Fruit fly (Drosophila melanogaster) whole organism, prepupa: ENCODE measurements around the gene Tbcd.

Experiments used
- CG15336 ChIP-seq: fragments of 200-800 bp; sonication (Bioruptor generic); IDR thresholded peaks from 2 replicates; pipeline ENCODE4 v1.3.6; 2022; ENCODE audit warnings: missing biosample characterization, missing genetic modification characterization
- CG3032 ChIP-seq: fragments of 200-800 bp; optimal IDR thresholded peaks from 2 replicates; lab custom pipeline; 2019; ENCODE audit warnings: missing biosample characterization, mild to moderate bottlenecking, missing genetic modification characterization, moderate library complexity
- CG8119 ChIP-seq: fragments of 200-800 bp; sonication (Bioruptor generic); IDR thresholded peaks from 3 replicates; pipeline ENCODE4 v1.3.6; 2022; ENCODE audit warnings: missing biosample characterization, missing genetic modification characterization
- Gug ChIP-seq: fragments of 200-800 bp; sonication (Bioruptor generic); IDR thresholded peaks from 2 replicates; pipeline ENCODE4 v1.3.6; 2022; ENCODE audit warnings: missing biosample characterization, missing genetic modification characterization
- Hr39 ChIP-seq: fragments of 200-800 bp; sonication (Bioruptor generic); optimal IDR thresholded peaks from 2 replicates; lab custom pipeline; 2016; ENCODE audit warnings: missing biosample characterization, missing genetic modification characterization
- Sox102F ChIP-seq: fragments of 200-800 bp; sonication (Bioruptor generic); optimal IDR thresholded peaks from 2 replicates; lab custom pipeline; 2016; ENCODE audit warnings: missing biosample characterization, mild to moderate bottlenecking, missing genetic modification characterization
- cyc ChIP-seq: fragments of 200-800 bp; sonication (Bioruptor generic); optimal IDR thresholded peaks from 3 replicates; lab custom pipeline; 2016; ENCODE audit warnings: missing biosample characterization, missing genetic modification characterization
- dsx ChIP-seq: fragments of 200-800 bp; optimal IDR thresholded peaks from 3 replicates; lab custom pipeline; 2019; ENCODE audit warnings: missing biosample characterization, mild to moderate bottlenecking, missing genetic modification characterization, moderate library complexity; ENCODE audit not compliant: poor library complexity, severe bottlenecking
- net ChIP-seq: fragments of 200-800 bp; sonication (Bioruptor generic); optimal IDR thresholded peaks from 3 replicates; lab custom pipeline; 2016; ENCODE audit warnings: missing biosample characterization, missing genetic modification characterization
- pdm3 ChIP-seq: fragments of 200-800 bp; sonication (Bioruptor generic); optimal IDR thresholded peaks from 3 replicates; lab custom pipeline; 2016; ENCODE audit warnings: missing biosample characterization, missing genetic modification characterization
- salr ChIP-seq, 2 experiments: fragments of 200-800 bp; sonication (Bioruptor generic); optimal IDR thresholded peaks; 3 replicates each; lab custom pipeline; 2016 to 2018; ENCODE audit warnings: missing biosample characterization in 2 of 2, missing genetic modification characterization in 2 of 2, mild to moderate bottlenecking in 1 of 2

dm6 chr2L:2193357-2193780, 46.1 kb downstream of the Tbcd start:
- peak in 1 of 2 experiments; percentile 9 for TF ChIP-seq salr (GFP tag; optimal IDR thresholded peaks at IDR 0.05; lab: Kevin White, UChicago)
- peak; percentile 58 for TF ChIP-seq dsx (GFP tag; lab: Kevin White, UChicago)
- no peak for TF ChIP-seq Hr39 (GFP tag; lab: Kevin White, UChicago)
- TF ChIP-seq CG8119 (GFP tag; lab: Robert Waterston, UW), result no peak
- peak; percentile 68 for TF ChIP-seq net (GFP tag; lab: Kevin White, UChicago)
- no peak for TF ChIP-seq Gug (GFP tag; lab: Robert Waterston, UW)
- TF ChIP-seq CG3032 (tag; lab: Kevin White, UChicago), result peak; percentile 50
- TF ChIP-seq pdm3 (GFP tag; lab: Kevin White, UChicago), result peak; percentile 26
- no peak for TF ChIP-seq CG15336 (GFP tag; lab: Robert Waterston, UW)
- TF ChIP-seq cyc (GFP tag; lab: Kevin White, UChicago), result no peak
- peak; percentile 45 for TF ChIP-seq Sox102F (GFP tag; lab: Kevin White, UChicago)
